Fruit fly (Drosophila melanogaster): ENCODE data around the gene PyK.

Gene PyK

dm6 chr3R:22367126-22368076 is at the start of gene PyK, which contains the start of gene Polr3F (continued):
- TF ChIP-seq Nf-YC (tag; optimal IDR thresholded peaks at IDR 0.05) (peak; percentile 50), CG8089 (GFP tag; optimal IDR thresholded peaks at IDR 0.05) (no peak), tup (GFP tag; optimal IDR thresholded peaks at IDR 0.05) (no peak), Dfd (GFP tag; optimal IDR thresholded peaks at IDR 0.05) (no peak), chn (GFP tag; optimal IDR thresholded peaks at IDR 0.05) (no peak), CG10565 (GFP tag; optimal IDR thresholded peaks at IDR 0.05) (no peak), dm (GFP tag; optimal IDR thresholded peaks at IDR 0.05) (peak; percentile 25), Blimp-1 (GFP tag; optimal IDR thresholded peaks at IDR 0.05) (peak; percentile 52), Hr3 (GFP tag; optimal IDR thresholded peaks at IDR 0.05) (no peak), wdn (GFP tag; IDR thresholded peaks at IDR 0.05) (no peak), nerfin-2 (GFP tag; IDR thresholded peaks at IDR 0.05; ENCODE audit: partially characterized antibody) (no peak), pros (GFP tag; optimal IDR thresholded peaks at IDR 0.05) (no peak), Side (GFP tag; optimal IDR thresholded peaks at IDR 0.05) (no peak), Optix (GFP tag; IDR thresholded peaks at IDR 0.05) (no peak), Fer2 (tag; optimal IDR thresholded peaks at IDR 0.05) (no peak), btn (GFP tag; optimal IDR thresholded peaks at IDR 0.05) (no peak), lab (GFP tag; optimal IDR thresholded peaks at IDR 0.05) (peak; percentile 43), CG3407 (GFP tag; optimal IDR thresholded peaks at IDR 0.05) (no peak), abd-A (tag; optimal IDR thresholded peaks at IDR 0.05) (peak; percentile 29), pfk (GFP tag; optimal IDR thresholded peaks at IDR 0.05) (no peak), CG4282 (GFP tag; optimal IDR thresholded peaks at IDR 0.05) (no peak), hb (GFP tag; IDR thresholded peaks at IDR 0.05; ENCODE audit: partially characterized antibody) (no peak), ewg (GFP tag; optimal IDR thresholded peaks at IDR 0.05) (no peak), CG1233 (GFP tag; optimal IDR thresholded peaks at IDR 0.05) (no peak), ato (GFP tag; IDR thresholded peaks at IDR 0.05; ENCODE audit: partially characterized antibody) (no peak), MESR4 (GFP tag; optimal IDR thresholded peaks at IDR 0.05) (peak; percentile 27), CG33213 (GFP tag; optimal IDR thresholded peaks at IDR 0.05) (no peak), Bdp1 (GFP tag; optimal IDR thresholded peaks at IDR 0.05) (no peak), CoRest (tag; optimal IDR thresholded peaks at IDR 0.05) (peak; percentile 52), gfzf (GFP tag; optimal IDR thresholded peaks at IDR 0.05) (peak; percentile 79), CG3281 (GFP tag; optimal IDR thresholded peaks at IDR 0.05) (no peak), Oaz (GFP tag; IDR thresholded peaks at IDR 0.05) (no peak), Dp (GFP tag; optimal IDR thresholded peaks at IDR 0.05) (peak; percentile 66), NFAT (GFP tag; IDR thresholded peaks at IDR 0.05) (no peak), lov (optimal IDR thresholded peaks at IDR 0.05) (no peak), lov (GFP tag; IDR thresholded peaks at IDR 0.05) (no peak), CG8944 (GFP tag; optimal IDR thresholded peaks at IDR 0.05) (no peak), Jarid2 (GFP tag; optimal IDR thresholded peaks at IDR 0.05) (peak; percentile 64), CG15514 (GFP tag; optimal IDR thresholded peaks at IDR 0.05) (peak; percentile 66), bab2 (GFP tag; optimal IDR thresholded peaks at IDR 0.05) (no peak), CG9437 (GFP tag; optimal IDR thresholded peaks at IDR 0.05) (no peak), CG5953 (GFP tag; IDR thresholded peaks at IDR 0.05) (no peak)

Data from whole organism, embryonic.